Worm (Caenorhabditis elegans): ENCODE data around the gene T06E4.21.

- TF ChIP-seq ztf-11 (tag; optimal IDR thresholded peaks at IDR 0.05) (no peak), unc-62 (GFP tag; optimal IDR thresholded peaks at IDR 0.05) (no peak), pha-4 (tag; optimal IDR thresholded peaks at IDR 0.05) (no peak), elt-3 (tag; optimal IDR thresholded peaks at IDR 0.05) (no peak), elt-1 (tag; optimal IDR thresholded peaks at IDR 0.05; ENCODE audit: borderline replicate concordance, insufficient read depth) (no peak), lin-32 (GFP tag; optimal IDR thresholded peaks at IDR 0.05) (no peak), sptf-1 (tag; optimal IDR thresholded peaks at IDR 0.05) (no peak), ces-1 (GFP tag; optimal IDR thresholded peaks at IDR 0.05) (no peak), nhr-28 (tag; optimal IDR thresholded peaks at IDR 0.05) (no peak), snpc-4 (tag; optimal IDR thresholded peaks at IDR 0.05) (no peak), nhr-76 (tag; optimal IDR thresholded peaks at IDR 0.05) (no peak), nhr-237 (tag; optimal IDR thresholded peaks at IDR 0.05) (no peak), bed-3 (GFP tag; optimal IDR thresholded peaks at IDR 0.05) (no peak), zip-8 (tag; optimal IDR thresholded peaks at IDR 0.05) (no peak)
Observed at ce11 chrV:9609217-9609616, 42.2 kb upstream of the T06E4.21 start.

Data from whole organism, mixed stage, embryonic.